Worm (Caenorhabditis elegans) whole organism, L2 larva: ENCODE results near the gene T06A10.107.
"Not testable (repeated sequence)": the region's sequence is repeated elsewhere in the genome, so short reads cannot be mapped to it uniquely, and the experiment has no call there.

ENCODE experiments used
- F13H6.1 ChIP-seq: sonication (generic microtip); optimal IDR thresholded peaks from 2 replicates; lab custom pipeline; 2016; ENCODE audit warnings: missing genetic modification characterization, missing compliant biosample characterization
- R02D3.7 ChIP-seq: fragments of 150-350 bp; optimal IDR thresholded peaks from 2 replicates; lab custom pipeline; 2014; ENCODE audit warnings: missing biosample characterization, missing genetic modification characterization
- Y55F3AM.14 ChIP-seq: fragments of 200-800 bp; sonication (Bioruptor generic); optimal IDR thresholded peaks from 2 replicates; lab custom pipeline; 2018; ENCODE audit warnings: mild to moderate bottlenecking, missing genetic modification characterization, missing compliant biosample characterization
- alr-1 ChIP-seq: fragments of 150-350 bp; optimal IDR thresholded peaks from 2 replicates; lab custom pipeline; 2014; ENCODE audit warnings: missing biosample characterization, missing genetic modification characterization
- aly-2 ChIP-seq: fragments of 150-350 bp; optimal IDR thresholded peaks from 2 replicates; lab custom pipeline; 2014; ENCODE audit warnings: missing biosample characterization, missing genetic modification characterization
- blmp-1 ChIP-seq: sonication (generic microtip); optimal IDR thresholded peaks from 2 replicates; lab custom pipeline; 2017; ENCODE audit warnings: missing genetic modification characterization, mild to moderate bottlenecking, missing compliant biosample characterization, antibody characterized with exemption, moderate library complexity; ENCODE audit not compliant: insufficient read depth
- ceh-16 ChIP-seq: fragments of 150-350 bp; optimal IDR thresholded peaks from 2 replicates; lab custom pipeline; 2014; ENCODE audit warnings: missing biosample characterization, missing genetic modification characterization
- ceh-82 ChIP-seq: fragments of 150-350 bp; optimal IDR thresholded peaks from 2 replicates; lab custom pipeline; 2014; ENCODE audit warnings: missing biosample characterization, missing genetic modification characterization
- dmd-4 ChIP-seq: sonication (generic microtip); optimal IDR thresholded peaks from 2 replicates; lab custom pipeline; 2017; ENCODE audit warnings: missing biosample characterization, missing genetic modification characterization
- egl-27 ChIP-seq: sonication (generic microtip); optimal IDR thresholded peaks from 3 replicates; lab custom pipeline; 2017; ENCODE audit warnings: missing biosample characterization, missing genetic modification reagents, missing genetic modification characterization
- elt-1 ChIP-seq: fragments of 150-350 bp; optimal IDR thresholded peaks from 2 replicates; lab custom pipeline; 2014; ENCODE audit warnings: missing biosample characterization, missing genetic modification characterization
- elt-3 ChIP-seq: sonication (generic microtip); optimal IDR thresholded peaks from 2 replicates; lab custom pipeline; 2017; ENCODE audit warnings: missing biosample characterization, missing genetic modification characterization
- fos-1 ChIP-seq: fragments of 150-350 bp; optimal IDR thresholded peaks from 2 replicates; lab custom pipeline; 2014; ENCODE audit warnings: missing biosample characterization, missing genetic modification characterization
- gmeb-1 ChIP-seq: fragments of 150-350 bp; optimal IDR thresholded peaks from 2 replicates; lab custom pipeline; 2014; ENCODE audit warnings: missing biosample characterization, missing genetic modification characterization
- lin-11 ChIP-seq: fragments of 150-350 bp; sonication (generic microtip); optimal IDR thresholded peaks from 2 replicates; lab custom pipeline; 2014; ENCODE audit warnings: missing biosample characterization, missing genetic modification characterization, inconsistent platforms, mixed read lengths
- lin-13 ChIP-seq: fragments of 150-350 bp; optimal IDR thresholded peaks from 2 replicates; lab custom pipeline; 2014; ENCODE audit warnings: missing biosample characterization, missing genetic modification reagents, missing genetic modification characterization
- lin-39 ChIP-seq: fragments of 150-350 bp; optimal IDR thresholded peaks from 2 replicates; lab custom pipeline; 2014; ENCODE audit warnings: missing biosample characterization, missing genetic modification reagents, missing genetic modification characterization
- mbf-1 ChIP-seq: sonication (generic microtip); optimal IDR thresholded peaks from 2 replicates; lab custom pipeline; 2017; ENCODE audit warnings: missing biosample characterization, missing genetic modification characterization
- mdl-1 ChIP-seq, 2 experiments: fragments of 150-350 bp in 1 of 2; sonication (generic microtip) in 1 of 2; optimal IDR thresholded peaks; 2 replicates each; lab custom pipeline; 2017; ENCODE audit warnings: missing biosample characterization in 2 of 2, missing genetic modification characterization in 2 of 2
- nhr-11 ChIP-seq: fragments of 150-350 bp; optimal IDR thresholded peaks from 2 replicates; lab custom pipeline; 2014; ENCODE audit warnings: missing biosample characterization, missing genetic modification characterization
- nhr-129 ChIP-seq: fragments of 150-350 bp; optimal IDR thresholded peaks from 2 replicates; lab custom pipeline; 2014; ENCODE audit warnings: missing biosample characterization, missing genetic modification characterization
- nhr-23 ChIP-seq: fragments of 150-350 bp; optimal IDR thresholded peaks from 2 replicates; lab custom pipeline; 2014; ENCODE audit warnings: missing biosample characterization, missing genetic modification reagents, missing genetic modification characterization
- nhr-237 ChIP-seq: fragments of 150-350 bp; optimal IDR thresholded peaks from 2 replicates; lab custom pipeline; 2014; ENCODE audit warnings: missing biosample characterization, missing genetic modification characterization
- nhr-6 ChIP-seq: fragments of 150-350 bp; optimal IDR thresholded peaks from 2 replicates; lab custom pipeline; 2014; ENCODE audit warnings: missing biosample characterization, missing genetic modification characterization
- peb-1 ChIP-seq: fragments of 150-350 bp; optimal IDR thresholded peaks from 2 replicates; lab custom pipeline; 2014; ENCODE audit warnings: missing biosample characterization, missing genetic modification characterization
- sem-4 ChIP-seq: fragments of 150-350 bp; optimal IDR thresholded peaks from 2 replicates; lab custom pipeline; 2014; ENCODE audit warnings: missing biosample characterization, missing genetic modification reagents, missing genetic modification characterization
- sma-9 ChIP-seq, 2 experiments: fragments of 150-350 bp in 1 of 2; sonication (generic microtip) in 1 of 2; optimal IDR thresholded peaks; 2 replicates each; lab custom pipeline; 2014 to 2016; ENCODE audit warnings: missing genetic modification characterization in 2 of 2, mild to moderate bottlenecking in 1 of 2, missing biosample characterization in 1 of 2, missing compliant biosample characterization in 1 of 2, missing genetic modification reagents in 1 of 2, moderate library complexity in 1 of 2
- snpc-4 ChIP-seq: fragments of 150-350 bp; optimal IDR thresholded peaks from 2 replicates; lab custom pipeline; 2014; ENCODE audit warnings: missing biosample characterization, missing genetic modification characterization
- unc-39 ChIP-seq: fragments of 150-350 bp; optimal IDR thresholded peaks from 2 replicates; lab custom pipeline; 2014; ENCODE audit warnings: missing biosample characterization, missing genetic modification characterization
- unc-55 ChIP-seq: fragments of 150-350 bp; sonication (generic microtip); optimal IDR thresholded peaks from 3 replicates; lab custom pipeline; 2014; ENCODE audit warnings: missing biosample characterization, missing genetic modification reagents, missing genetic modification characterization
- unc-62 ChIP-seq: fragments of 150-350 bp; optimal IDR thresholded peaks from 2 replicates; lab custom pipeline; 2014; ENCODE audit warnings: missing biosample characterization, missing genetic modification reagents, missing genetic modification characterization
- zag-1 ChIP-seq: fragments of 150-350 bp; optimal IDR thresholded peaks from 2 replicates; lab custom pipeline; 2014; ENCODE audit warnings: missing biosample characterization, missing genetic modification characterization
- ztf-1 ChIP-seq: fragments of 200-800 bp; sonication (Bioruptor generic); conservative IDR thresholded peaks from 2 replicates; pipeline ENCODE4 v1.3.6; 2022; ENCODE audit warnings: missing genetic modification characterization, missing compliant biosample characterization
- ztf-4 ChIP-seq: fragments of 150-350 bp; optimal IDR thresholded peaks from 2 replicates; lab custom pipeline; 2014; ENCODE audit warnings: missing biosample characterization, missing genetic modification characterization

T06A10.107 gene

ce11 chrIV:16867223-16867622 lies at the start of gene T06A10.107:
T06A10.107 (plus strand) TSS chrIV:16867523.
- TF ChIP-seq peb-1 (tag; lab: Kevin White, UChicago) (no peak), unc-62 (GFP tag; lab: Kevin White, UChicago) (no peak), elt-1 (tag; lab: Kevin White, UChicago) (no peak), R02D3.7 (tag; lab: Kevin White, UChicago) (no peak), ztf-1 (GFP tag; lab: Robert Waterston, UW) (no peak)
- TF ChIP-seq, all 48 proteins: peak for 0

ce11 chrIV:16822529-16822928 lies 44.8 kb upstream of the T06A10.107 start, which contains the start of gene Y116A8A.4:
Y116A8A.4 (plus strand) TSS chrIV:16822829.
- TF ChIP-seq sem-4 (no peak), aly-2 (tag; lab: Kevin White, UChicago) (no peak), ceh-16 (tag; lab: Kevin White, UChicago) (no peak), mbf-1 (tag; lab: Kevin White, UChicago) (no peak), nhr-11 (no peak), F13H6.1 (no peak), lin-39 (tag; lab: Kevin White, UChicago) (no peak), lin-11 (tag; lab: Kevin White, UChicago) (no peak), elt-1 (tag; lab: Kevin White, UChicago) (no peak), unc-55 (GFP tag; lab: Kevin White, UChicago) (no peak), fos-1 (tag; lab: Kevin White, UChicago) (no peak), blmp-1 (tag; lab: Kevin White, UChicago) (no peak), ztf-1 (GFP tag; lab: Robert Waterston, UW) (no peak), zag-1 (tag; lab: Kevin White, UChicago) (no peak), Y55F3AM.14 (GFP tag; lab: Kevin White, UChicago) (no peak)

ce11 chrIV:16828698-16829097 lies 38.6 kb upstream of the T06A10.107 start, which contains the start of gene Y116A8A.6:
Y116A8A.6 (minus strand) TSS chrIV:16828798.
- TF ChIP-seq F13H6.1 (no peak), R02D3.7 (tag; lab: Kevin White, UChicago) (no peak), snpc-4 (tag; lab: Kevin White, UChicago) (no peak), peb-1 (tag; lab: Kevin White, UChicago) (no peak)

ce11 chrIV:16829896-16830295 lies 37.4 kb upstream of the T06A10.107 start, which contains the start of gene Y116A8A.7:
Y116A8A.7 (plus strand) TSS chrIV:16830196.
- no peak for TF ChIP-seq ztf-1 (GFP tag; lab: Robert Waterston, UW)

ce11 chrIV:16831366-16831765 lies 36.0 kb upstream of the T06A10.107 start, which contains the start of gene clec-194:
clec-194 (plus strand) TSS chrIV:16831666.
- TF ChIP-seq dmd-4 (tag; lab: Kevin White, UChicago) (no peak), nhr-129 (tag; lab: Kevin White, UChicago) (no peak), nhr-23 (tag; lab: Kevin White, UChicago) (no peak), unc-39 (tag; lab: Kevin White, UChicago) (no peak), sma-9 (GFP tag; optimal IDR thresholded peaks at IDR 0.05; lab: Kevin White, UChicago) (no peak), sma-9 (tag; optimal IDR thresholded peaks at IDR 0.05; lab: Kevin White, UChicago) (no peak), lin-39 (tag; lab: Kevin White, UChicago) (no peak), mbf-1 (tag; lab: Kevin White, UChicago) (no peak), nhr-237 (tag; lab: Kevin White, UChicago) (no peak), mdl-1 (tag; optimal IDR thresholded peaks at IDR 0.05; lab: Kevin White, UChicago) (no peak), egl-27 (tag; lab: Kevin White, UChicago) (no peak), gmeb-1 (no peak), alr-1 (tag; lab: Kevin White, UChicago) (no peak), ztf-4 (tag; lab: Kevin White, UChicago) (no peak), ceh-82 (tag; lab: Kevin White, UChicago) (no peak), elt-1 (tag; lab: Kevin White, UChicago) (no peak)
- TF ChIP-seq, all 48 proteins: peak for 0

- not testable (repeated sequence) for TF ChIP-seq elt-3; lin-13 (GFP tag; lab: Kevin White, UChicago); nhr-6 (tag; lab: Kevin White, UChicago)
These were observed 24.4 kb upstream of the T06A10.107 start, which contains the start of gene Y116A8A.150 for ce11 chrIV:16842873-16843272. Y116A8A.150 (minus strand) TSS chrIV:16842973.
